Fruit fly (Drosophila melanogaster): ENCODE data around the gene shop.

Gene shop

dm6 chrX:18857916-18858315 lies 9.6 kb upstream of the shop start, which contains the start of gene Usp39 (continued):
- TF ChIP-seq Dref (GFP tag; IDR thresholded peaks at IDR 0.05) = peak; percentile 80
- TF ChIP-seq CG12659 (GFP tag; optimal IDR thresholded peaks at IDR 0.05) = peak; percentile 63
- TF ChIP-seq Rfx (GFP tag; IDR thresholded peaks at IDR 0.05) = peak; percentile 57
- peak; percentile 78 for TF ChIP-seq MBD-R2 (GFP tag; IDR thresholded peaks at IDR 0.05)
- TF ChIP-seq CG6254 (GFP tag; optimal IDR thresholded peaks at IDR 0.05) = no peak
- peak; percentile 61; the same call in 2 of the 3 replicates for TF ChIP-seq CG14860 (GFP tag; IDR thresholded peaks at IDR 0.05; ENCODE audit: partially characterized antibody)
- no peak for TF ChIP-seq CG8478 (optimal IDR thresholded peaks at IDR 0.05)
- TF ChIP-seq sr (GFP tag; IDR thresholded peaks at IDR 0.05) = no peak
- 0 out of 2 replicates have a peak, but pooled peaks have one; percentile 22 for TF ChIP-seq hbn (GFP tag; IDR thresholded peaks at IDR 0.05; ENCODE audit: partially characterized antibody)
- peak in 1 of 2 experiments; percentile 33 for TF ChIP-seq bsh (GFP tag; optimal IDR thresholded peaks at IDR 0.05)
- peak; percentile 56 for TF ChIP-seq CG34224 (GFP tag; IDR thresholded peaks at IDR 0.05; ENCODE audit: partially characterized antibody)
- no peak for TF ChIP-seq CG3163 (GFP tag; optimal IDR thresholded peaks at IDR 0.05)
- TF ChIP-seq CG17802 (tag; optimal IDR thresholded peaks at IDR 0.05) = peak; percentile 92
- no peak for TF ChIP-seq Atf-2 (GFP tag; optimal IDR thresholded peaks at IDR 0.05)
- TF ChIP-seq pita (GFP tag; optimal IDR thresholded peaks at IDR 0.05) = no peak
- peak; percentile 53; the same call in 2 of the 3 replicates for TF ChIP-seq knrl (GFP tag; IDR thresholded peaks at IDR 0.05; ENCODE audit: partially characterized antibody)
- no peak for TF ChIP-seq hkb (optimal IDR thresholded peaks at IDR 0.05)
- TF ChIP-seq hkb (GFP tag; IDR thresholded peaks at IDR 0.05) = no peak
- no peak for TF ChIP-seq CG13296 (GFP tag; optimal IDR thresholded peaks at IDR 0.05)
- TF ChIP-seq CG14710 (tag; optimal IDR thresholded peaks at IDR 0.05) = peak; percentile 68
- no peak for TF ChIP-seq usp (GFP tag; optimal IDR thresholded peaks at IDR 0.05)
- TF ChIP-seq Neu2 (GFP tag; optimal IDR thresholded peaks at IDR 0.05; ENCODE audit: borderline replicate concordance) = no peak
- TF ChIP-seq CG7963 (GFP tag; IDR thresholded peaks at IDR 0.05; ENCODE audit: partially characterized antibody) = peak; percentile 69
- peak; percentile 99 for TF ChIP-seq CG7357 (GFP tag; IDR thresholded peaks at IDR 0.05)
- TF ChIP-seq Deaf1 (tag; optimal IDR thresholded peaks at IDR 0.05) = no peak
- TF ChIP-seq zen2 (GFP tag; IDR thresholded peaks at IDR 0.05; ENCODE audit: partially characterized antibody) = peak; percentile 12; the same call in 1 of the 3 replicates
- no peak for TF ChIP-seq Ets65A (GFP tag)
- peak; percentile 15 for TF ChIP-seq CG12155 (GFP tag; optimal IDR thresholded peaks at IDR 0.05)
- peak; percentile 46; the same call in 1 of the 3 replicates for TF ChIP-seq CG11456 (GFP tag; IDR thresholded peaks at IDR 0.05)
- TF ChIP-seq CG10321 (GFP tag; IDR thresholded peaks at IDR 0.05) = no peak
- peak; percentile 5 for TF ChIP-seq Dp (GFP tag; optimal IDR thresholded peaks at IDR 0.05)
- no peak for TF ChIP-seq danr (GFP tag; IDR thresholded peaks at IDR 0.05)
- TF ChIP-seq Oaz (GFP tag; IDR thresholded peaks at IDR 0.05) = no peak
- peak; percentile 62 for TF ChIP-seq CG12391 (tag; optimal IDR thresholded peaks at IDR 0.05)
- TF ChIP-seq sisA (GFP tag; IDR thresholded peaks at IDR 0.05) = no peak
- TF ChIP-seq Stat92E (GFP tag; optimal IDR thresholded peaks at IDR 0.05) = no peak
- peak; percentile 32 for TF ChIP-seq CG2712 (tag; optimal IDR thresholded peaks at IDR 0.05)
- no peak for TF ChIP-seq Hey (tag; optimal IDR thresholded peaks at IDR 0.05)
- TF ChIP-seq CG2120 (GFP tag; optimal IDR thresholded peaks at IDR 0.05) = peak; percentile 57
- TF ChIP-seq Doc3 (GFP tag; IDR thresholded peaks at IDR 0.05; ENCODE audit: partially characterized antibody) = 0 out of 3 replicates have a peak, but pooled peaks have one; percentile 24
- peak; percentile 38 for TF ChIP-seq CG10267 (tag; optimal IDR thresholded peaks at IDR 0.05)
- 0 out of 3 replicates have a peak, but pooled peaks have one; percentile 21 for TF ChIP-seq Opbp (GFP tag; IDR thresholded peaks at IDR 0.05; ENCODE audit: partially characterized antibody)
- peak; percentile 12 for TF ChIP-seq CG4617 (GFP tag; optimal IDR thresholded peaks at IDR 0.05; ENCODE audit: borderline replicate concordance)
- TF ChIP-seq z (GFP tag; IDR thresholded peaks at IDR 0.05) = no peak
- peak; percentile 52; the same call in 2 of the 3 replicates for TF ChIP-seq vnd (GFP tag; IDR thresholded peaks at IDR 0.05; ENCODE audit: partially characterized antibody)
- peak; percentile 26 for TF ChIP-seq MESR4 (GFP tag; optimal IDR thresholded peaks at IDR 0.05)
- TF ChIP-seq PHDP (tag; optimal IDR thresholded peaks at IDR 0.05) = peak; percentile 17
- TF ChIP-seq sna (GFP tag; IDR thresholded peaks at IDR 0.05; ENCODE audit: partially characterized antibody) = 0 out of 2 replicates have a peak, but pooled peaks have one; percentile 27
- TF ChIP-seq zen (tag; optimal IDR thresholded peaks at IDR 0.05) = peak; percentile 27
